Fruit fly (Drosophila melanogaster) whole organism, embryonic: ENCODE results near the gene CAH4.
A peak's percentile ranks its signal among the peaks of the same experiment; 100 is the strongest.

Source experiments
- B-H2 ChIP-seq: fragments of 200-800 bp; sonication (Bioruptor generic); optimal IDR thresholded peaks from 2 replicates; lab custom pipeline; 2018; ENCODE audit warnings: missing biosample characterization, mild to moderate bottlenecking, missing genetic modification characterization
- Bgb ChIP-seq: fragments of 200-800 bp; sonication (Bioruptor generic); IDR thresholded peaks from 2 replicates; pipeline ENCODE4 v1.3.6; 2022; ENCODE audit warnings: missing biosample characterization, missing genetic modification characterization; ENCODE audit not compliant: partially characterized antibody
- CG12299 ChIP-seq: fragments of 200-800 bp; sonication (Bioruptor generic); optimal IDR thresholded peaks from 2 replicates; lab custom pipeline; 2018; ENCODE audit warnings: missing biosample characterization, mild to moderate bottlenecking, missing genetic modification characterization
- CG14441 ChIP-seq: fragments of 200-800 bp; sonication (Bioruptor generic); IDR thresholded peaks from 2 replicates; pipeline ENCODE4 v1.3.6; 2022; ENCODE audit warnings: missing biosample characterization, missing genetic modification characterization
- CG14667 ChIP-seq: fragments of 200-800 bp; sonication (Bioruptor generic); IDR thresholded peaks from 2 replicates; pipeline ENCODE4 v1.3.6; 2022; ENCODE audit warnings: missing biosample characterization, missing genetic modification characterization
- CG15601 ChIP-seq: fragments of 200-800 bp; sonication (Bioruptor generic); optimal IDR thresholded peaks from 3 replicates; lab custom pipeline; 2019; ENCODE audit warnings: missing biosample characterization, mild to moderate bottlenecking, missing genetic modification characterization, moderate library complexity
- CG16813 ChIP-seq: fragments of 200-800 bp; sonication (Bioruptor generic); IDR thresholded peaks from 3 replicates; pipeline ENCODE4 v1.3.6; 2022; ENCODE audit warnings: missing biosample characterization, missing genetic modification characterization; ENCODE audit not compliant: partially characterized antibody
- CG18011 ChIP-seq: fragments of 200-800 bp; sonication (Bioruptor generic); optimal IDR thresholded peaks from 2 replicates; lab custom pipeline; 2017; ENCODE audit warnings: missing biosample characterization, missing genetic modification characterization, mild to moderate bottlenecking, moderate library complexity, missing genotype
- CG3995 ChIP-seq: fragments of 200-800 bp; sonication (Bioruptor generic); optimal IDR thresholded peaks from 3 replicates; lab custom pipeline; 2016; ENCODE audit warnings: missing biosample characterization, missing genetic modification characterization
- CG4730 ChIP-seq: fragments of 200-800 bp; sonication (Bioruptor generic); IDR thresholded peaks from 2 replicates; pipeline ENCODE4 v1.3.6; 2022; ENCODE audit warnings: missing biosample characterization, missing genetic modification characterization
- CG6854 ChIP-seq: fragments of 200-800 bp; sonication (Bioruptor generic); optimal IDR thresholded peaks from 3 replicates; lab custom pipeline; 2017; ENCODE audit warnings: missing biosample characterization, mild to moderate bottlenecking, missing genetic modification characterization
- CG7786 ChIP-seq: fragments of 200-800 bp; sonication (Bioruptor generic); optimal IDR thresholded peaks from 2 replicates; lab custom pipeline; 2016; ENCODE audit warnings: missing biosample characterization, missing genetic modification characterization
- CG7839 ChIP-seq: fragments of 200-800 bp; sonication (Bioruptor generic); optimal IDR thresholded peaks from 3 replicates; lab custom pipeline; 2018; ENCODE audit warnings: missing biosample characterization, mild to moderate bottlenecking, missing genetic modification characterization, moderate library complexity
- CG8388 ChIP-seq: fragments of 200-800 bp; sonication (Bioruptor generic); optimal IDR thresholded peaks from 2 replicates; lab custom pipeline; 2019; ENCODE audit warnings: missing biosample characterization, mild to moderate bottlenecking, missing genetic modification characterization, moderate library complexity
- D ChIP-seq, 2 experiments: fragments of 200-800 bp in 1 of 2; fragments of >200 bp in 1 of 2; sonication (Bioruptor generic) in 1 of 2; optimal IDR thresholded peaks; 2 replicates in 1 of 2; 3 replicates in 1 of 2; lab custom pipeline; 2017; ENCODE audit warnings: mild to moderate bottlenecking in 1 of 2, missing biosample characterization in 1 of 2, missing genetic modification characterization in 1 of 2, missing genetic modification reagents in 1 of 2
- Deaf1 ChIP-seq: fragments of 200-800 bp; optimal IDR thresholded peaks from 3 replicates; lab custom pipeline; 2019; ENCODE audit warnings: missing biosample characterization, mild to moderate bottlenecking, missing genetic modification characterization, moderate library complexity
- Doc2 ChIP-seq: fragments of 200-800 bp; sonication (Bioruptor generic); IDR thresholded peaks from 2 replicates; pipeline ENCODE4 v1.3.6; 2022; ENCODE audit warnings: missing biosample characterization, missing genetic modification characterization
- Drgx ChIP-seq: fragments of 200-800 bp; sonication (Bioruptor generic); IDR thresholded peaks from 2 replicates; pipeline ENCODE4 v1.3.6; 2022; ENCODE audit warnings: missing biosample characterization, missing genetic modification characterization
- H15 ChIP-seq: fragments of 200-800 bp; sonication (Bioruptor generic); IDR thresholded peaks from 3 replicates; pipeline ENCODE4 v1.3.6; 2022; ENCODE audit warnings: missing biosample characterization, missing genetic modification characterization
- HLH3B ChIP-seq: fragments of 200-800 bp; sonication (Bioruptor generic); IDR thresholded peaks from 2 replicates; pipeline ENCODE4 v1.3.6; 2022; ENCODE audit warnings: missing biosample characterization, missing genetic modification characterization
- HLH4C ChIP-seq: fragments of 200-800 bp; sonication (Bioruptor generic); IDR thresholded peaks from 3 replicates; pipeline ENCODE4 v1.3.6; 2022; ENCODE audit warnings: missing biosample characterization, missing genetic modification characterization; ENCODE audit not compliant: partially characterized antibody
- Hmx ChIP-seq: fragments of 200-800 bp; sonication (Bioruptor generic); optimal IDR thresholded peaks from 2 replicates; lab custom pipeline; 2016; ENCODE audit warnings: missing biosample characterization, missing genetic modification characterization
- Hr78 ChIP-seq, 2 experiments: fragments of 200-800 bp in 1 of 2; fragments of >200 bp in 1 of 2; sonication (Bioruptor generic) in 1 of 2; optimal IDR thresholded peaks; 2 replicates each; lab custom pipeline; 2017 to 2019; ENCODE audit warnings: missing biosample characterization in 2 of 2, missing genetic modification characterization in 2 of 2, mild to moderate bottlenecking in 1 of 2, moderate library complexity in 1 of 2
- Lhr ChIP-seq: fragments of 200-800 bp; sonication (Bioruptor generic); optimal IDR thresholded peaks from 3 replicates; lab custom pipeline; 2017; ENCODE audit warnings: mild to moderate bottlenecking, missing biosample characterization, missing genetic modification reagents, missing genetic modification characterization
- Side ChIP-seq: fragments of 200-800 bp; sonication (Bioruptor generic); optimal IDR thresholded peaks from 2 replicates; lab custom pipeline; 2016; ENCODE audit warnings: missing biosample characterization, missing genetic modification characterization
- Sox102F ChIP-seq: fragments of 200-800 bp; sonication (Bioruptor generic); optimal IDR thresholded peaks from 2 replicates; lab custom pipeline; 2018; ENCODE audit warnings: missing biosample characterization, mild to moderate bottlenecking, missing genetic modification characterization, moderate library complexity
- Vsx1 ChIP-seq: fragments of 200-800 bp; sonication (Bioruptor generic); optimal IDR thresholded peaks from 2 replicates; lab custom pipeline; 2017; ENCODE audit warnings: missing biosample characterization, mild to moderate bottlenecking, missing genetic modification characterization, missing genetic modification reagents
- Xrp1 ChIP-seq: fragments of 200-800 bp; sonication (Bioruptor generic); IDR thresholded peaks from 2 replicates; pipeline ENCODE4 v1.3.6; 2022; ENCODE audit warnings: missing biosample characterization, missing genetic modification characterization
- YL-1 ChIP-seq: fragments of 200-800 bp; sonication (Bioruptor generic); optimal IDR thresholded peaks from 3 replicates; lab custom pipeline; 2017; ENCODE audit warnings: missing biosample characterization, mild to moderate bottlenecking, missing genetic modification characterization
- ara ChIP-seq: fragments of 200-800 bp; sonication (Bioruptor generic); IDR thresholded peaks from 2 replicates; pipeline ENCODE4 v1.3.6; 2022; ENCODE audit warnings: missing biosample characterization, missing genetic modification characterization
- bsh ChIP-seq, 2 experiments: fragments of 200-800 bp; sonication (Bioruptor generic); optimal IDR thresholded peaks; 2 replicates each; lab custom pipeline; 2017 to 2018; ENCODE audit warnings: mild to moderate bottlenecking in 2 of 2, missing biosample characterization in 2 of 2, missing genetic modification characterization in 2 of 2, moderate library complexity in 1 of 2
- cad ChIP-seq: fragments of >200 bp; optimal IDR thresholded peaks from 2 replicates; lab custom pipeline; 2017; ENCODE audit warnings: missing biosample characterization, missing genetic modification characterization
- chn ChIP-seq: fragments of 200-800 bp; sonication (Bioruptor generic); optimal IDR thresholded peaks from 2 replicates; lab custom pipeline; 2016; ENCODE audit warnings: missing biosample characterization, missing genetic modification characterization
- en ChIP-seq: fragments of 200-800 bp; sonication (Bioruptor generic); optimal IDR thresholded peaks from 2 replicates; lab custom pipeline; 2016; ENCODE audit warnings: missing biosample characterization, missing genetic modification characterization
- fu2 ChIP-seq: fragments of 200-800 bp; sonication (Bioruptor generic); optimal IDR thresholded peaks from 2 replicates; lab custom pipeline; 2016; ENCODE audit warnings: missing biosample characterization, missing genetic modification characterization
- grau ChIP-seq: fragments of 200-800 bp; optimal IDR thresholded peaks from 3 replicates; lab custom pipeline; 2019; ENCODE audit warnings: missing biosample characterization, mild to moderate bottlenecking, missing genetic modification characterization, moderate library complexity
- knrl ChIP-seq: fragments of 200-800 bp; sonication (Bioruptor generic); IDR thresholded peaks from 3 replicates; pipeline ENCODE4 v1.3.6; 2022; ENCODE audit warnings: missing biosample characterization, missing genetic modification characterization; ENCODE audit not compliant: partially characterized antibody
- nom ChIP-seq: fragments of 200-800 bp; sonication (Bioruptor generic); optimal IDR thresholded peaks from 2 replicates; lab custom pipeline; 2017; ENCODE audit warnings: missing biosample characterization, missing genetic modification characterization, mild to moderate bottlenecking, moderate library complexity, missing genetic modification reagents
- oc ChIP-seq: fragments of 200-800 bp; sonication (Bioruptor generic); optimal IDR thresholded peaks from 2 replicates; lab custom pipeline; 2018; ENCODE audit warnings: missing biosample characterization, mild to moderate bottlenecking, missing genetic modification characterization, moderate library complexity
- pita ChIP-seq: fragments of 200-800 bp; sonication (Bioruptor generic); optimal IDR thresholded peaks from 2 replicates; lab custom pipeline; 2017; ENCODE audit warnings: missing biosample characterization, mild to moderate bottlenecking, missing genetic modification characterization
- pros ChIP-seq: fragments of 200-800 bp; sonication (Bioruptor generic); optimal IDR thresholded peaks from 3 replicates; lab custom pipeline; 2019; ENCODE audit warnings: missing biosample characterization, mild to moderate bottlenecking, missing genetic modification characterization, moderate library complexity
- ranshi ChIP-seq: fragments of 200-800 bp; sonication (Bioruptor generic); IDR thresholded peaks from 2 replicates; pipeline ENCODE4 v1.3.6; 2022; ENCODE audit warnings: missing biosample characterization, missing genetic modification characterization
- rib ChIP-seq: fragments of 200-800 bp; sonication (Bioruptor generic); IDR thresholded peaks from 2 replicates; pipeline ENCODE4 v1.3.6; 2022; ENCODE audit warnings: missing biosample characterization, missing genetic modification characterization
- tin ChIP-seq: fragments of 200-800 bp; sonication (Bioruptor generic); optimal IDR thresholded peaks from 3 replicates; lab custom pipeline; 2016; ENCODE audit warnings: missing biosample characterization, missing genetic modification characterization
- tio ChIP-seq: fragments of 200-800 bp; sonication (Bioruptor generic); optimal IDR thresholded peaks from 2 replicates; lab custom pipeline; 2017; ENCODE audit warnings: missing biosample characterization, missing genetic modification characterization, inconsistent platforms
- tll ChIP-seq, 2 experiments: fragments of 200-800 bp in 1 of 2; fragments of >200 bp in 1 of 2; sonication (Bioruptor generic) in 1 of 2; optimal IDR thresholded peaks; 2 replicates each; lab custom pipeline; 2017 to 2019; ENCODE audit warnings: missing biosample characterization in 2 of 2, missing genetic modification characterization in 2 of 2, mild to moderate bottlenecking in 1 of 2, moderate library complexity in 1 of 2
- twi ChIP-seq: fragments of 200-800 bp; optimal IDR thresholded peaks from 2 replicates; lab custom pipeline; 2019; ENCODE audit warnings: missing biosample characterization, mild to moderate bottlenecking, missing genetic modification characterization, moderate library complexity
- usp ChIP-seq: fragments of >200 bp; optimal IDR thresholded peaks from 2 replicates; lab custom pipeline; 2017; ENCODE audit warnings: missing biosample characterization, missing genetic modification characterization

CAH4 gene

dm6 chr3R:24893320-24893955 is 36.1 kb upstream of the CAH4 start (continued):
- TF ChIP-seq pros (GFP tag; lab: Kevin White, UChicago) (peak; percentile 47), Doc2 (GFP tag; lab: Robert Waterston, UW) (no peak), CG14441 (GFP tag; lab: Robert Waterston, UW) (peak; percentile 62), CG3995 (GFP tag; lab: Kevin White, UChicago) (no peak), CG6854 (GFP tag; lab: Kevin White, UChicago) (peak; percentile 62), oc (tag; lab: Kevin White, UChicago) (peak; percentile 63), HLH3B (peak; percentile 71), nom (GFP tag; lab: Kevin White, UChicago) (peak; percentile 77), Vsx1 (GFP tag; lab: Kevin White, UChicago) (peak; percentile 56), Bgb (GFP tag; lab: Robert Waterston, UW) (no peak), CG14667 (GFP tag; lab: Robert Waterston, UW) (peak; percentile 49; the same call in 1 of the 2 replicates), Sox102F (peak; percentile 74), CG4730 (GFP tag; lab: Robert Waterston, UW) (peak; percentile 64), B-H2 (no peak), chn (no peak), fu2 (GFP tag; lab: Kevin White, UChicago) (no peak), twi (tag; lab: Kevin White, UChicago) (no peak), Hmx (GFP tag; lab: Kevin White, UChicago) (no peak), CG15601 (tag; lab: Kevin White, UChicago) (peak; percentile 84), pita (no peak), Lhr (GFP tag; lab: Kevin White, UChicago) (peak; percentile 32), CG18011 (GFP tag; lab: Kevin White, UChicago) (no peak), YL-1 (GFP tag; lab: Kevin White, UChicago) (no peak), usp (GFP tag; lab: Kevin White, UChicago) (no peak), Xrp1 (peak; percentile 81), en (GFP tag; lab: Kevin White, UChicago) (no peak), CG16813 (GFP tag; lab: Robert Waterston, UW) (no peak), bsh (GFP tag; optimal IDR thresholded peaks at IDR 0.05; lab: Kevin White, UChicago) (peak; percentile 18 to 80), H15 (GFP tag; lab: Robert Waterston, UW) (peak; percentile 28; the same call in 1 of the 3 replicates), CG12299 (peak; percentile 75), tll (GFP tag; optimal IDR thresholded peaks at IDR 0.05; lab: Kevin White, UChicago) (peak in 1 of 2 experiments; percentile 21), Deaf1 (peak; percentile 69), tin (GFP tag; lab: Kevin White, UChicago) (peak; percentile 52), tio (GFP tag; lab: Kevin White, UChicago) (no peak), ranshi (peak; percentile 32; the same call in 1 of the 2 replicates), Drgx (GFP tag; lab: Robert Waterston, UW) (peak; percentile 84), CG7839 (tag; lab: Kevin White, UChicago) (peak; percentile 92), rib (GFP tag; lab: Robert Waterston, UW) (no peak), D (optimal IDR thresholded peaks at IDR 0.05; lab: Kevin White, UChicago) (no peak), D (GFP tag; optimal IDR thresholded peaks at IDR 0.05; lab: Kevin White, UChicago) (peak; percentile 83), cad (no peak), Hr78 (GFP tag; optimal IDR thresholded peaks at IDR 0.05; lab: Kevin White, UChicago) (peak in 1 of 2 experiments; percentile 78), CG8388 (GFP tag; lab: Kevin White, UChicago) (peak; percentile 84), Side (GFP tag; lab: Kevin White, UChicago) (no peak), ara (peak; percentile 65), grau (peak; percentile 88), knrl (GFP tag; lab: Robert Waterston, UW) (no peak), HLH4C (GFP tag; lab: Robert Waterston, UW) (no peak), CG7786 (GFP tag; lab: Kevin White, UChicago) (no peak)
